Worm (Caenorhabditis elegans): ENCODE data around the gene C05E4.12.

C05E4.12 gene

DNA sequence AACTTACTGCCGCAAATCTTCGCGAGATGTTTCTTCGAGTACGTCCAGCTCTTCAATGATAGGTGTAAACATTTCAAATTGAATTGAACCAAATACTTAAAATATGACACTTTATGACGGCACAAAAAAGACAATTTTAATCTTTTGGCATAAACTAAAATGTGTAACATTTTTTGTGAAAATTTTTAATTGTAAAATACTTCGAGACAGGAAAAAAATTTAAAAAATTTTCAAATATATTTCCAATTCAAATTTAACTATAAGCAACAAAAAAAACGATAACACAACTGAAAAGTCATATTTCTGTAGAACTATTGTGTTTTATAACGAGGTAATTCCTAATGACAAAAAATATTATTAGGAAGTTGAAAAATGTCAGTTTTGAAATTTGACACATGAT is at the start of gene C05E4.12:
TSS of gene C05E4.12 (minus strand) at position 101 of the 400 bp plus-strand sequence.
- TF ChIP-seq dao-5 (tag; optimal IDR thresholded peaks at IDR 0.05) (no peak), W03F9.2 (tag; optimal IDR thresholded peaks at IDR 0.05) (no peak), him-1 (tag; optimal IDR thresholded peaks at IDR 0.05) (no peak)

DNA sequence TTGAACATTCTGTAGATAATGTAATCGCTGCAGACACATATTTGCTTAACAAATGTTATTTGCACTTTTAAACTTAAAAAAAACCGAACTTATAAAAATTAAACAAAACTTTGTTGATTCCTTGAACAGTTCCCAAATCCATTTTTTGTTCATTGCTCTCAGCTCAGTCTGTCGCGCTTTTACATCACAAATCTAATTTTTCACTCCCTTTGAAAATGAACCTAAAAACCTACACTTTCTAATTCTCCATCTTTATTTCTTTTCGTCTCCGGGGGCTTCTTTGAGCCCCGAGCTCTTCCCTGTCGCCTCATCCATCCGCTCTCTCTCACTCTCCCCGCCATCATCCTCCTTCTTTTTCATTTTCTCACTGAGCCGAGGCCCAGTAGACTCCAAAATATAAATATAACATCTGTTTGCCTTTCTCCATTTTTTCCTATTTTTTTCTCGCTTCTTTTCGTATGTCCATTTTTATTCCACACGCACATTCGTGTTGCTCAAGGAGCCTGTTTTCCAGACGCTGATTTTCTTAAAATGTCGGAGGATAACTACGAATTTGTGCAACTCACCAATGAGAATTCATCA is 48.6 kb upstream of the C05E4.12 start, which contains the start of gene R13D11.4:
TSS of gene R13D11.4 (plus strand) at position 532 of the 582 bp plus-strand sequence.
- TF ChIP-seq dao-5 (tag; optimal IDR thresholded peaks at IDR 0.05) = no peak
- no peak for TF ChIP-seq W03F9.2 (tag; optimal IDR thresholded peaks at IDR 0.05)
- TF ChIP-seq him-1 (tag; optimal IDR thresholded peaks at IDR 0.05) = no peak

DNA sequence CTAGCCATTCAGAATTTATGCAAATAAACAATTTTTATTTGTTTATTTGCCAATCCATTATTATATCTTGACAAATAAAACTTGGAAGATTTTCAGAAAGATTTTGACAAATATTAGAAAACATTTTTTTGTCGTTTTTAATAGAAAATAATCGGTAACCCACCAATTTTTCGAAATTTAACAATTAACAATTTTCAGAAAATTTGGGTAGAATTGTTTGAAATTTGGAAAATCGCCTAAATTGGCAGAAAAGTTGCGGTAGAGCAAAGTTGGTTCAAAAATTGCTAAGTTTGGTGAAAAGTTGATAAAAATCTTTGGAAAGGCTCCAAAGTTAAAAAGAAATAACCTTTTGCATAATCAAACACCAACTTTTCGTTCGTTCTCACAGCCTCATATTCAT is 46.5 kb upstream of the C05E4.12 start:
- TF ChIP-seq W03F9.2 (tag; optimal IDR thresholded peaks at IDR 0.05) (no peak), him-1 (tag; optimal IDR thresholded peaks at IDR 0.05) (no peak), dao-5 (tag; optimal IDR thresholded peaks at IDR 0.05) (no peak)

DNA sequence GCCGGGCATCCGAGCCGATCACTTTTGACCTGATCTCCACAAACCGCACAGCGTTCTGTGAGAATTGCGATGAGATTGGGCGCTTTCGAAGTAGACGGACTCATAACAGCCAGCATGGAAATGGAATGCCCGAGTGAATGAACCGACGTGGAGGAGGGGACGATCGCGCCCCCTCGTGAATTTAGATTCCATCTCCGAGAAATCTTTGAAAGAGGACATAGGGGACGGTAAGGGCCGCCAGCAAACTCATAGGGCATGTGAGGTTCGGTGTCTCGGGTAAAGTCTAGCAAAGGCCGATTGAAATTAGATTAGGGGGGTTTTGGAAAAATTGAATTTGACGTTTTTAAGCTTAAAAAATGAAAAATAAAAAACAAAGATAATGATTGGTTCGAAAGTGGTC is 42.7 kb upstream of the C05E4.12 start, which contains the start of gene nhr-270:
TSS of gene nhr-270 (minus strand) at position 257 of the 400 bp plus-strand sequence.
- TF ChIP-seq dao-5 (tag; optimal IDR thresholded peaks at IDR 0.05) (no peak), W03F9.2 (tag; optimal IDR thresholded peaks at IDR 0.05) (no peak), him-1 (tag; optimal IDR thresholded peaks at IDR 0.05) (no peak)

DNA sequence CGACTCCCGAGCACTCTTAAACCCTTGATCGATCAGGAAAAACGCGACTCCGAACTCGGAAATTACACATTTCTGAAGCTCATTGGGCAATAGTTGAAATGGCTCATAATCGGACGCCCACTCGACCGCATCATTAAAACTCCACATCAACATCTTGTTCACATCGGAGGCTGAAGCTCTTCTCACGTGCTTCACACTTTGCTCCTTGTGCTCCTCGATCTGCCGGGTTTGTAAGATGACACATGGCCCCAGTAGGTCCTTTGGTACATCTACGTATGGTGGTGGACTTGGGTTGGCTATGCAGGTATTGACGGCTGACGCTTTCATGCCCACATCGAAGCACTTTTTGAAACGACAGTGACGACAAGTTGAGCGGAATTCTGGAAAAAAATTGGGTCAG is 41.7 kb upstream of the C05E4.12 start:
- TF ChIP-seq dao-5 (tag; optimal IDR thresholded peaks at IDR 0.05) (no peak), W03F9.2 (tag; optimal IDR thresholded peaks at IDR 0.05) (no peak), him-1 (tag; optimal IDR thresholded peaks at IDR 0.05) (no peak)

DNA sequence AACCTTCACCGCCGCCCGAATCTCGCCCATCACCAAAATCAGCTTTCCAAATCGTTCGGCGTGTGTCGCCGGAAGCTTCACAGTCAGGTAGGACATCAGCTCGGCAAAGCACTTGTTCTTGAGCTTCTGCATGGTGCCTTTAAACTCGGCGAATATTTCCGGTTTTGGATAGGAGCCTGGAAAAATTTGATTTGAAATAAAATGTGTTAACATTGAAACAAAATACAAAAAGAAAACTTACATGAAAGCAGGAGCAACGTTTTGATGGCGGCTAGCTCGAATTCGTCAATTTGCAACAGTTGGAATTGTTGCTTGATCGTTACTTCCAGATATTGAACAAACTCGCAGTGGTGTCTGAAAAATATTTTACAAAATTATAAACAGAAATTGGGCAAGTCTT is 40.9 kb upstream of the C05E4.12 start:
- TF ChIP-seq him-1 (tag; optimal IDR thresholded peaks at IDR 0.05) (no peak), W03F9.2 (tag; optimal IDR thresholded peaks at IDR 0.05) (no peak), dao-5 (tag; optimal IDR thresholded peaks at IDR 0.05) (no peak)

DNA sequence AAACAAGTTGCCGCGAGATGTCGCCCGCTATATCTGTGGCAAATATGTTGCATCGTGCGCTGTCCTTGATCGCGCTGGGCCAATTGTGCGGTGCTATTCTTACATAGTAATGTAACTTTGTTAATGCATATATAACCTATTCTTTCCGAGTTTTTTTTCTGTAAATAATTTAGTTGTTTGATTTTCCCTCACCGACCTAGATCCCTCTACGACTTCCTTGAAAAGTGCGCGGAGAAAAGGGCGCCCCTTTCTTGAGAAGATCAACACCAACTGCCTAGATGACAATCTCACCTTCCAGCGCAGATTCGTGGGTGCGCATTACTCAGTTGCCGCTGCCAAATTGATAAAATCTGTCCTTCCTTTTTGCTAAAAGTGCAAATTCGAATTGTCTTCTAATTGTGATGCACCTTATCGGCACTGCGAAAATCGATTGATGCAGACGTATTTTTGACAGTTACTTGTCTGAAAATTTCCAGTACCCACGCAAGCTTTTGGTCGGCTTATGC is 39.8 kb upstream of the C05E4.12 start:
- TF ChIP-seq dao-5 (tag; optimal IDR thresholded peaks at IDR 0.05) = no peak
- TF ChIP-seq him-1 (tag; optimal IDR thresholded peaks at IDR 0.05) = no peak
- no peak for TF ChIP-seq W03F9.2 (tag; optimal IDR thresholded peaks at IDR 0.05)

DNA sequence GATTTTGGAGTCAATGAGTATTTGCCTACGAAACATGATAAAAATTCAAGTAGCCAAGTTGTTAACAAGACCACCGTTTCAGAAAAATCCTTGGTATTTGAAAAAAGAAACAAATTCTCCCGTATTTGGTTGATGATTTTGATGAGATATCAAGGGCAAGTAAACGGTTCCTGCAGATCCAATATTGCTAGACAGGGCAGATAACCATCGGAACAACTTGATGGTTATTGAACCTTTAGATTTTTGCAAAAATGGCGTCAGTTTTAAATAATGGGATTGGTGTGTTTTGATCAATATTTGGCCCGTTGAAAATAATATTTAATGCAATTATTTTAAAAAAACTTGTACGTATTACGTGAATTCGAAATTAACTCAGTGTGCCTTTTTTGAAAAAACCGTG is 38.5 kb upstream of the C05E4.12 start:
- TF ChIP-seq him-1 (tag; optimal IDR thresholded peaks at IDR 0.05) = no peak
- no peak for TF ChIP-seq W03F9.2 (tag; optimal IDR thresholded peaks at IDR 0.05)
- TF ChIP-seq dao-5 (tag; optimal IDR thresholded peaks at IDR 0.05) = no peak

DNA sequence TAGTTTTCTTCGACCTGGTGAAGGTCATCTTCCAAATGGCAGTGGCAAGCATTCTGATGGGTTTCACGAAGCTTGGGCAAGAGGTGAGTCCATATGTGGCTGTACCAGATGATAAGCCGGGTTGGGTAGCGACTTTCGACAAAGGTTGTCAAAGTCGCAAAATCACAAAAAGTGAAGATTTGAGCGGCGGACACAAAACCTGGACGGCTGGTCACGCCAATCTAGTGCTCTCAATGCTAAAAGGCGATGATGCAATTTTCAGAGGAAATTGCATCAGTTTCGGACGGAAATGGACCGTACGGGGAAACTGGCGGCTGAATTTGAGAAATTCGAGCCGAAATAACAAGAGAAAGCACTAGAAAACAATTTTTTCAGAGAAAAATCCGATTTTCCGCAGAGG is 35.5 kb upstream of the C05E4.12 start:
- no peak for TF ChIP-seq W03F9.2 (tag; optimal IDR thresholded peaks at IDR 0.05)
- TF ChIP-seq him-1 (tag; optimal IDR thresholded peaks at IDR 0.05) = no peak
- no peak for TF ChIP-seq dao-5 (tag; optimal IDR thresholded peaks at IDR 0.05)

DNA sequence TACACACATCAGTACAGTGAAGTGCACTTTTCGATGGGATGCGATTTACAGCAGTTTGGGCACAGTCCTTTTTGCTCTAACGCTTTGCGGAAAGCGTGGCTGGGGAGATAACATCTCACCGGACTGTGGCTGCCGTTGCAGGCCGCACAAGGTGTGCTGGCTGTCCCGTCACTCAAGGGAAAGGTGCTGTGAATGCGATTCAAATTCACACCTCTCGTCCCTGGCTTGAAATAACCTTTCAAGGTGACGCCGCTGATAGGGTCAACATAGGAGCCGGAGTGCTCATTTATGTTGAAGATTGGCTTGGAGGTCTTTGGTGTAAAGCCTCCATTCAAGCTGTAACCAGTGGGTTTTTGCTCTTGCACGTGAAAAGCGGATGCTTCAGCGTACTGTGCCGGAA is 32.3 kb upstream of the C05E4.12 start:
- TF ChIP-seq W03F9.2 (tag; optimal IDR thresholded peaks at IDR 0.05) (no peak), him-1 (tag; optimal IDR thresholded peaks at IDR 0.05) (no peak), dao-5 (tag; optimal IDR thresholded peaks at IDR 0.05) (no peak)

DNA sequence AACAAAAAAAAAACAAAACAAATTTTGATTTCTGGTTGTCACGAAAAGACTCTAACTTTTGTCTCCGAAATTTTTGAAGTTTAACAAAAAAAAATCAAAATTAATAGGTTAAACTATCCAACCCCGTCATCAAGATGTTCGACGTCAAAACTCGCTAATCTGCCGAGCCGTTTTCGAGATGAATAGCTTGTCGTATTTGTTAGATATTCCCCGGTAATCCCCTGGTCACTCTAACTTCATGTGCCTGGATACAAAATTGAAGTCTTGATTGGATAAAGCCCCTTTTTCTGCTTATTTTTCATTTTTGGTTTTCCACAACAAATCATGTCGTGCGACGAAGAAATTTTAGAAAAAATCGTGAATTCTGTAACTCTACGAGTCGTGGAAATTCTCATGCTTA is 20.6 kb upstream of the C05E4.12 start, which contains the start of gene srab-16:
TSS of gene srab-16 (plus strand) at position 301 of the 400 bp plus-strand sequence.
- TF ChIP-seq dao-5 (tag; optimal IDR thresholded peaks at IDR 0.05) (no peak), him-1 (tag; optimal IDR thresholded peaks at IDR 0.05) (no peak), W03F9.2 (tag; optimal IDR thresholded peaks at IDR 0.05) (no peak)

DNA sequence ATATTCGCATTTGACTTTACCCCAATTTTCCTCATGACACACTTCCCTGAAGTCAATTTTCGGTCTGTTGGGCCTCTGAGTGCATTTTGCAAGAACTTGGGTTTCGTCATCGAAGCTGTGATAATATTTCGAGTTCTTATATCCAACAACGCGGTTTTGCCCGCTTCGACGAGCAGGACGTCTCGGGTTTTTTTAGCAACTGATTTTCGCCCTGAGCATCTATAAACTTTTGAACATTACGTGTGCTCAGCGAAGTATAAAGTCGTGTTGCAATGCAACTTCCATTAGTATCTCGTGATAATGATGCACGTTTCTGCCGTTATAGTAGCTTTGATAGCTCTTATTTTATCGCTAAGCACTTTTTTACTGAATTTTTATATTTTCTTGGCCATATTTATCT is 18.2 kb upstream of the C05E4.12 start, which contains the start of gene srbc-60:
TSS of gene srbc-60 (plus strand) at position 301 of the 400 bp plus-strand sequence.
- TF ChIP-seq him-1 (tag; optimal IDR thresholded peaks at IDR 0.05) = no peak
- no peak for TF ChIP-seq W03F9.2 (tag; optimal IDR thresholded peaks at IDR 0.05)
- no peak for TF ChIP-seq dao-5 (tag; optimal IDR thresholded peaks at IDR 0.05)

DNA sequence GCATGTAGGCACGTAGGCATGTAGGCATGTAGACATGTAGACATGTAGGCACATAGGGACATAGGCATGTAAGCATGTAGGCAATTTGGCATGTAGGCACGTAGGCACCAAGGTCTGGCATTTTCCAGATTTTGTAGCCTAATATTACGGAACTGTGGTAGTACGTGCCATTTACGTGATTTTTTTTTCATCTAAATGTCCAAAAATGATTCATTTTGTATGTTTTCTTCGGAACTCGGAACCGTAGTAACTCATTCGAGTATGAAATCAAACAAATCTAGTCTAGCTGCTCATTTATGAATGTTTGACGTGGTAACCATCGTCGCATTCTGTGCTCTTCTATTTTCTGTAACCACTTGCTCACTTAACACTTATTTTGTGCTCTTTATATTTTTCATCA is 16.6 kb upstream of the C05E4.12 start, which contains the start of gene srbc-59:
TSS of gene srbc-59 (plus strand) at position 301 of the 400 bp plus-strand sequence.
- TF ChIP-seq him-1 (tag; optimal IDR thresholded peaks at IDR 0.05) = no peak
- no peak for TF ChIP-seq dao-5 (tag; optimal IDR thresholded peaks at IDR 0.05)
- TF ChIP-seq W03F9.2 (tag; optimal IDR thresholded peaks at IDR 0.05) = no peak

DNA sequence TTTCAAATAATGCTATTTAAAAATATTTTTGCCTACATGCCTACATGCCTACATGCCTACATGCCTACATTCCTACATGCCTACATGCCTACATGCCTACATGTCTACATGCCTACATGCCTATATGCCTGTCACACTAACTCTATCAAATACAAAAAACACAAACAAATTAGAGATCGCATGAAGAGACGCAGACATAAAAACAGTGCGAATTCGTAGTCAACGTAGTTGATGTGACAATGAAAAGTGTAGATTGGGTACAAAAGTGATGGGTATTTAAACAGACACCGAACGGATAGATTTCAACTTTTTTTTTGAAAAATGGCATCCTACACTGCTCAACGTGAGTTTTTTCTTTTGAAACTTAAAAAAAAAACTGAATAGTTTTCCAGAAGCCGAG is 15.5 kb upstream of the C05E4.12 start, which contains the start of gene R09E12.9:
TSS of gene R09E12.9 (plus strand) at position 316 of the 400 bp plus-strand sequence.
- TF ChIP-seq dao-5 (tag; optimal IDR thresholded peaks at IDR 0.05) (no peak), him-1 (tag; optimal IDR thresholded peaks at IDR 0.05) (no peak), W03F9.2 (tag; optimal IDR thresholded peaks at IDR 0.05) (no peak)

Measured in whole organism, L4/young adult.